Worm (Caenorhabditis elegans): Measurements from ENCODE around the gene T23B5.4.

DNA sequence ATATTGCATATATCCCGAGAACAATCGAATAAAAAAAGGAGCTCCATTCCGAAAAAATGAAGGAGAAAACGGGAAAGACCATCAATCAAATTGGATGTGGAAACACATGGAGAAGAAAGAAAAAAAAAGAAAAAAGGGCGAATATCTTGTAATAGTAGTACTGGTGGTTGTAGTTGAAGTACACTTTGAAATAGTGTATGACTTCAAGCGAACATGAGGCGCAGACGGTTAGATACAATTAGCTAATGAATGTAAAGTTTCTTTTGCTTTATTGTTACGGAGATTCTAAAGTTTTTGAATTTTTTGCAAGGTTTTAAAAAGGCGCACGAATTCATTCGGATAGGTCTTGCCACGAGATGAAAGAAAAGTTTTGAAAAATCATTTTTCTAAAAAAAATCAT is 42.4 kb upstream of the T23B5.4 start:
- TF ChIP-seq hpl-2 (GFP tag; optimal IDR thresholded peaks at IDR 0.05): no peak
- TF ChIP-seq zag-1 (tag; optimal IDR thresholded peaks at IDR 0.05): no peak
- TF ChIP-seq egl-13 (tag; optimal IDR thresholded peaks at IDR 0.05): no peak

Measured in whole organism, L1 larva.